Worm (Caenorhabditis elegans) whole organism, young adult: ENCODE data around the gene yars-2.
A peak's percentile ranks its signal among the peaks of the same experiment; 100 is the strongest.

ENCODE experiments used
- C06A6.2 ChIP-seq: fragments of 200-800 bp; sonication (Bioruptor generic); conservative IDR thresholded peaks from 2 replicates; pipeline ENCODE4 v1.3.6; 2022; ENCODE audit warnings: missing genetic modification characterization, missing compliant biosample characterization
- C17E4.6 ChIP-seq: fragments of 200-800 bp; sonication (Bioruptor generic); IDR thresholded peaks from 2 replicates; pipeline ENCODE4 v1.3.6; 2022; ENCODE audit warnings: missing genetic modification reagents, missing genetic modification characterization, missing compliant biosample characterization
- D2030.7 ChIP-seq: fragments of 200-800 bp; sonication (Bioruptor generic); IDR thresholded peaks from 2 replicates; pipeline ENCODE4 v1.3.6; 2022; ENCODE audit warnings: missing genetic modification reagents, missing genetic modification characterization, missing compliant biosample characterization
- F33H1.4 ChIP-seq: fragments of 200-800 bp; sonication (Bioruptor generic); IDR thresholded peaks from 2 replicates; pipeline ENCODE4 v1.3.6; 2022; ENCODE audit warnings: missing genetic modification reagents, missing genetic modification characterization, missing compliant biosample characterization
- F37B4.10 ChIP-seq: fragments of 200-800 bp; sonication (Bioruptor generic); IDR thresholded peaks from 2 replicates; pipeline ENCODE4 v1.3.6; 2022; ENCODE audit warnings: missing genetic modification characterization, missing compliant biosample characterization
- Y53F4B.3 ChIP-seq: fragments of 200-800 bp; sonication (Bioruptor generic); IDR thresholded peaks from 2 replicates; pipeline ENCODE4 v1.3.6; 2022; ENCODE audit warnings: missing genetic modification reagents, missing genetic modification characterization, missing compliant biosample characterization
- Y53G8AR.9 ChIP-seq: fragments of 200-800 bp; sonication (Bioruptor generic); conservative IDR thresholded peaks from 2 replicates; pipeline ENCODE4 v1.3.6; 2022; ENCODE audit warnings: missing genetic modification reagents, missing genetic modification characterization, missing compliant biosample characterization
- Y79H2A.3 ChIP-seq: fragments of 200-800 bp; sonication (Bioruptor generic); conservative IDR thresholded peaks from 2 replicates; pipeline ENCODE4 v1.3.6; 2022; ENCODE audit warnings: missing genetic modification reagents, missing genetic modification characterization, missing compliant biosample characterization
- aptf-2 ChIP-seq: fragments of 200-800 bp; sonication (Bioruptor generic); conservative IDR thresholded peaks from 2 replicates; pipeline ENCODE4 v1.3.6; 2022; ENCODE audit warnings: missing genetic modification reagents, missing genetic modification characterization, missing compliant biosample characterization
- atf-7 ChIP-seq: sonication (generic microtip); optimal IDR thresholded peaks from 2 replicates; lab custom pipeline; 2017; ENCODE audit warnings: mild to moderate bottlenecking, missing genetic modification characterization, missing compliant biosample characterization
- cebp-1 ChIP-seq, 2 experiments: fragments of 200-800 bp in 1 of 2; sonication (Bioruptor generic) in 1 of 2; sonication (generic microtip) in 1 of 2; IDR thresholded peaks in 1 of 2; optimal IDR thresholded peaks in 1 of 2; 2 replicates each; pipeline versions ENCODE4 v1.3.6 to Lab custom; 2017 to 2022; ENCODE audit warnings: missing compliant biosample characterization in 2 of 2, missing genetic modification characterization in 2 of 2, mild to moderate bottlenecking in 1 of 2, missing genetic modification reagents in 1 of 2, moderate library complexity in 1 of 2
- cebp-2 ChIP-seq: fragments of 200-800 bp; sonication (Bioruptor generic); IDR thresholded peaks from 2 replicates; pipeline ENCODE4 v1.3.6; 2022; ENCODE audit warnings: missing genetic modification characterization, missing compliant biosample characterization
- ceh-58 ChIP-seq: fragments of 200-800 bp; sonication (Bioruptor generic); IDR thresholded peaks from 2 replicates; pipeline ENCODE4 v1.3.6; 2022; ENCODE audit warnings: missing genetic modification characterization, missing compliant biosample characterization
- ceh-79 ChIP-seq: sonication (generic microtip); optimal IDR thresholded peaks from 2 replicates; lab custom pipeline; 2017; ENCODE audit warnings: mild to moderate bottlenecking, missing genetic modification characterization, missing compliant biosample characterization
- dox-1 ChIP-seq: fragments of 200-800 bp; sonication (Bioruptor generic); IDR thresholded peaks from 2 replicates; pipeline ENCODE4 v1.3.6; 2022; ENCODE audit warnings: missing genetic modification reagents, missing genetic modification characterization, missing compliant biosample characterization
- dpl-1 ChIP-seq: fragments of 150-350 bp; optimal IDR thresholded peaks from 2 replicates; lab custom pipeline; 2014; ENCODE audit warnings: missing biosample characterization, missing genetic modification reagents, missing genetic modification characterization
- efl-1 ChIP-seq: fragments of 150-350 bp; optimal IDR thresholded peaks from 2 replicates; lab custom pipeline; 2014; ENCODE audit warnings: missing biosample characterization, missing genetic modification reagents, missing genetic modification characterization
- egrh-3 ChIP-seq: fragments of 200-800 bp; sonication (Bioruptor generic); IDR thresholded peaks from 2 replicates; pipeline ENCODE4 v1.3.6; 2022; ENCODE audit warnings: missing genetic modification reagents, missing genetic modification characterization, missing compliant biosample characterization
- him-1 ChIP-seq: sonication (generic microtip); optimal IDR thresholded peaks from 2 replicates; lab custom pipeline; 2016; ENCODE audit warnings: missing genotype, missing genetic modification reagents, missing genetic modification characterization, missing compliant biosample characterization
- lag-1 ChIP-seq: fragments of 200-800 bp; sonication (Bioruptor generic); IDR thresholded peaks from 2 replicates; pipeline ENCODE4 v1.3.6; 2022; ENCODE audit warnings: missing genetic modification reagents, missing genetic modification characterization, missing compliant biosample characterization
- lin-26 ChIP-seq: fragments of 200-800 bp; sonication (Bioruptor generic); IDR thresholded peaks from 2 replicates; pipeline ENCODE4 v1.3.6; 2022; ENCODE audit warnings: missing genetic modification reagents, missing genetic modification characterization, missing compliant biosample characterization
- lin-35 ChIP-seq, 3 experiments: fragments of 150-350 bp in 2 of 3; sonication (generic microtip) in 1 of 3; optimal IDR thresholded peaks; 2 replicates each; lab custom pipeline; 2014 to 2018; ENCODE audit warnings: missing biosample characterization in 3 of 3, missing genetic modification characterization in 3 of 3, missing genetic modification reagents in 3 of 3
- lin-40 ChIP-seq: sonication (generic microtip); optimal IDR thresholded peaks from 2 replicates; lab custom pipeline; 2016; ENCODE audit warnings: missing genetic modification characterization, mild to moderate bottlenecking, missing compliant biosample characterization, missing genotype, missing genetic modification reagents
- lin-54 ChIP-seq: fragments of 200-800 bp; sonication (Bioruptor generic); optimal IDR thresholded peaks from 2 replicates; lab custom pipeline; 2018; ENCODE audit warnings: mild to moderate bottlenecking, missing genetic modification characterization, missing compliant biosample characterization
- lsl-1 ChIP-seq: fragments of 200-800 bp; sonication (Bioruptor generic); optimal IDR thresholded peaks from 2 replicates; lab custom pipeline; 2018; ENCODE audit warnings: mild to moderate bottlenecking, missing genetic modification characterization, moderate library complexity, missing compliant biosample characterization
- madf-10 ChIP-seq: sonication (generic microtip); optimal IDR thresholded peaks from 2 replicates; lab custom pipeline; 2016; ENCODE audit warnings: mild to moderate bottlenecking, missing genetic modification characterization, missing compliant biosample characterization
- madf-3 ChIP-seq: fragments of 200-800 bp; sonication (Bioruptor generic); IDR thresholded peaks from 2 replicates; pipeline ENCODE4 v1.3.6; 2022; ENCODE audit warnings: missing genetic modification reagents, missing genetic modification characterization, missing compliant biosample characterization
- mcd-1 ChIP-seq: fragments of 200-800 bp; sonication (Bioruptor generic); IDR thresholded peaks from 2 replicates; pipeline ENCODE4 v1.3.6; 2022; ENCODE audit warnings: missing genetic modification reagents, missing genetic modification characterization, missing compliant biosample characterization
- mes-4 ChIP-seq: sonication (generic microtip); optimal IDR thresholded peaks from 2 replicates; lab custom pipeline; 2016; ENCODE audit warnings: missing genotype, missing genetic modification characterization, missing compliant biosample characterization
- nfyb-1 ChIP-seq: fragments of 200-800 bp; sonication (Bioruptor generic); IDR thresholded peaks from 2 replicates; pipeline ENCODE4 v1.3.6; 2022; ENCODE audit warnings: missing genetic modification reagents, missing genetic modification characterization, missing compliant biosample characterization
- nhr-90 ChIP-seq: sonication (generic microtip); optimal IDR thresholded peaks from 2 replicates; lab custom pipeline; 2016; ENCODE audit warnings: missing genotype, mild to moderate bottlenecking, missing genetic modification characterization, missing compliant biosample characterization
- repo-1 ChIP-seq: sonication (generic microtip); optimal IDR thresholded peaks from 2 replicates; lab custom pipeline; 2017; ENCODE audit warnings: mild to moderate bottlenecking, missing genetic modification characterization, missing compliant biosample characterization
- snpc-1.3 ChIP-seq: sonication (generic microtip); optimal IDR thresholded peaks from 2 replicates; lab custom pipeline; 2017; ENCODE audit warnings: missing genetic modification characterization, mild to moderate bottlenecking, missing compliant biosample characterization, antibody characterized with exemption, moderate library complexity, missing genotype, missing genetic modification reagents; ENCODE audit not compliant: insufficient read depth
- snpc-4 ChIP-seq, 5 experiments: fragments of 150-350 bp in 1 of 5; sonication (generic microtip) in 4 of 5; optimal IDR thresholded peaks; 2 replicates each; lab custom pipeline; 2014 to 2018; ENCODE audit warnings: missing genetic modification characterization in 5 of 5, missing biosample characterization in 3 of 5, antibody characterized with exemption in 2 of 5, mild to moderate bottlenecking in 2 of 5, missing compliant biosample characterization in 2 of 5, missing genotype in 2 of 5, moderate library complexity in 2 of 5, missing genetic modification reagents in 1 of 5
- xnd-1 ChIP-seq: sonication (generic microtip); optimal IDR thresholded peaks from 2 replicates; lab custom pipeline; 2016; ENCODE audit warnings: missing genotype, missing genetic modification reagents, missing genetic modification characterization, missing compliant biosample characterization
- zfh-2 ChIP-seq: fragments of 200-800 bp; sonication (Bioruptor generic); conservative IDR thresholded peaks from 2 replicates; pipeline ENCODE4 v1.3.6; 2022; ENCODE audit warnings: missing genetic modification reagents, missing genetic modification characterization, missing compliant biosample characterization
- ztf-28 ChIP-seq: fragments of 200-800 bp; sonication (Bioruptor generic); IDR thresholded peaks from 2 replicates; pipeline ENCODE4 v1.3.6; 2022; ENCODE audit warnings: missing genetic modification reagents, missing genetic modification characterization, missing compliant biosample characterization

Gene yars-2

DNA sequence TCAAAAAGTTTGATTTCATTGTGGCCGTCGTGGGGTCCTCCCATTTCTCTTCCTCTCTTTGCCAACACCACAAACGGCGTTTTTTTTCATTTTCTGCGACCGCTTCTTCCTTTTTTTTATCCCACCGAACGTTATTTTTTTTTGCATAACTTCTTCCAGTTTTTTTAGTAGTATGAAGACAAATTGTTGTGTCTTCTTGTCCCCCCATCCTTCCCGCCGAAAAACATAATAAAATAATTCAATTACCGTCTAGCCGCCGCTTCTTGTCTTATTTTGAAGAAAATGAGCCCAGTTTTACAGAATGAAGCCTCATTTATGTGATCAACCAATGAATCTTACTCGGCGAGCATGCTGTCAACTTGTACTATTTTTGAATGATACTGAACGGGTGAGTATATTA lies 43.2 kb downstream of the yars-2 start, which contains the start of gene F29B9.12:
F29B9.12 (plus strand) TSS at position 301 of the 400 bp plus-strand sequence.
- TF ChIP-seq nhr-90: no peak
- TF ChIP-seq lin-40 (tag; lab: Kevin White, UChicago): no peak
- TF ChIP-seq Y53G8AR.9 (GFP tag; lab: Robert Waterston, UW): no peak
- TF ChIP-seq aptf-2 (GFP tag; lab: Robert Waterston, UW): no peak
- TF ChIP-seq efl-1 (GFP tag; lab: Kevin White, UChicago): no peak
- no peak for TF ChIP-seq xnd-1
- no peak for TF ChIP-seq mes-4 (tag; lab: Kevin White, UChicago)

DNA sequence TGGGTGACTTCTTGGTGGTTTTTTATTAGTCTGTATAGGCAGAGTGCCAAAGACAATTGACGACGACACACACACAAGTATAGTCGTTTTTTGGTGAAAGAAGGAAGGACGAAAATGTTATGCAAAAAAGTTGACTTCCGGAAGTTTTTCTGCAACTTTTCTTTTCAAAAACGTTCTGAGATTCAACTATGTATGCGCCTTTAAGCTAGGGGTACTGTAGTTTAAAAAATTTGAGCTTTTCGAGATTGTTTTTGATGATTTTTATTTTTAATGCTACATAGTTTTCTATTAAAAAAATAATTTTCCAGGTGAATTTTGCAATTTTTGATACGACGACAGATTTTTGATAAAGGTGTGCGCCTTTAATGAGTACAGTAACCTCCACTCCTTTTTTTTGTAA lies 44.6 kb downstream of the yars-2 start:
- TF ChIP-seq lsl-1 (GFP tag; lab: Kevin White, UChicago) (peak; percentile 53), Y79H2A.3 (GFP tag; lab: Robert Waterston, UW) (no peak), Y53F4B.3 (no peak), xnd-1 (peak; percentile 54)
- TF ChIP-seq, all 124 proteins: peak for 2

- TF ChIP-seq atf-7 (tag; lab: Kevin White, UChicago): no peak
- no peak for TF ChIP-seq D2030.7
- no peak for TF ChIP-seq cebp-2 (GFP tag; lab: Robert Waterston, UW)
- TF ChIP-seq madf-10 (tag; lab: Kevin White, UChicago): no peak
- TF ChIP-seq C17E4.6: no peak
- 0 out of 2 replicates have a peak, but pooled peaks have one; percentile 8 for TF ChIP-seq madf-3 (GFP tag; lab: Robert Waterston, UW)
- peak; percentile 72 for TF ChIP-seq egrh-3 (GFP tag; lab: Robert Waterston, UW)
- TF ChIP-seq dpl-1: no peak
- TF ChIP-seq ceh-58 (GFP tag; lab: Robert Waterston, UW): no peak
- TF ChIP-seq nfyb-1: 0 out of 2 replicates have a peak, but pooled peaks have one; percentile 25
- 0 out of 2 replicates have a peak, but pooled peaks have one; percentile 44 for TF ChIP-seq lin-26 (GFP tag; lab: Robert Waterston, UW)
- TF ChIP-seq him-1: no peak
- no peak for TF ChIP-seq lag-1 (GFP tag; lab: Robert Waterston, UW)
- TF ChIP-seq F37B4.10 (GFP tag; lab: Robert Waterston, UW): 0 out of 2 replicates have a peak, but pooled peaks have one; percentile 53
- no peak for TF ChIP-seq cebp-1 (GFP tag; IDR thresholded peaks at IDR 0.05; lab: Robert Waterston, UW)
- TF ChIP-seq cebp-1 (tag; optimal IDR thresholded peaks at IDR 0.05; lab: Kevin White, UChicago): no peak
- no peak for TF ChIP-seq ceh-79 (tag; lab: Kevin White, UChicago)
- peak; percentile 81 for TF ChIP-seq zfh-2 (GFP tag; lab: Robert Waterston, UW)
- 0 out of 2 replicates have a peak, but pooled peaks have one; percentile 32 for TF ChIP-seq ztf-28 (GFP tag; lab: Robert Waterston, UW)
- peak; percentile 31; the same call in 1 of the 2 replicates for TF ChIP-seq mcd-1
- TF ChIP-seq dox-1 (GFP tag; lab: Robert Waterston, UW): 0 out of 2 replicates have a peak, but pooled peaks have one; percentile 11
These were observed 45.0 kb downstream of the yars-2 start for ce11 chrIV:4667383-4667782.

ce11 chrIV:4665079-4665478 lies 47.3 kb downstream of the yars-2 start, which contains the start of gene F29B9.1:
F29B9.1 (plus strand) TSS chrIV:4665379.
- TF ChIP-seq repo-1 (tag; lab: Kevin White, UChicago) (peak; percentile 15), F33H1.4 (0 out of 2 replicates have a peak, but pooled peaks have one; percentile 29), lin-35 (GFP tag; optimal IDR thresholded peaks at IDR 0.05; lab: Kevin White, UChicago) (no peak), lin-54 (GFP tag; lab: Kevin White, UChicago) (peak; percentile 3), snpc-4 (GFP tag; optimal IDR thresholded peaks at IDR 0.05; lab: Kevin White, UChicago) (no peak), snpc-4 (tag; optimal IDR thresholded peaks at IDR 0.05; lab: Kevin White, UChicago) (peak in 1 of 4 experiments; percentile 26), snpc-1.3 (peak; percentile 25), C06A6.2 (GFP tag; lab: Robert Waterston, UW) (no peak)
